Fruit fly (Drosophila melanogaster) whole organism, wandering third instar larva: Measurements from ENCODE around the gene Hrd3.

Experiments
- Abd-B ChIP-seq: fragments of >200 bp; optimal IDR thresholded peaks from 2 replicates; lab custom pipeline; 2017; ENCODE audit warnings: missing biosample characterization, missing genetic modification characterization
- Rel ChIP-seq, 2 experiments: fragments of 200-800 bp; sonication (Bioruptor generic) in 1 of 2; optimal IDR thresholded peaks; 2 replicates in 1 of 2; 3 replicates in 1 of 2; lab custom pipeline; 2016 to 2019; ENCODE audit warnings: mild to moderate bottlenecking in 2 of 2, missing biosample characterization in 2 of 2, missing genetic modification characterization in 2 of 2, moderate library complexity in 1 of 2
- dmrt93B ChIP-seq: fragments of 200-800 bp; sonication (Bioruptor generic); optimal IDR thresholded peaks from 2 replicates; lab custom pipeline; 2018; ENCODE audit warnings: missing biosample characterization, mild to moderate bottlenecking, missing genetic modification characterization
- foxo ChIP-seq, 2 experiments: fragments of 200-800 bp; sonication (Bioruptor generic); optimal IDR thresholded peaks; 2 replicates in 1 of 2; 3 replicates in 1 of 2; lab custom pipeline; 2016 to 2017; ENCODE audit warnings: missing biosample characterization in 2 of 2, missing genetic modification characterization in 2 of 2
- fru ChIP-seq: fragments of 200-800 bp; sonication (Bioruptor generic); optimal IDR thresholded peaks from 3 replicates; lab custom pipeline; 2016; ENCODE audit warnings: missing biosample characterization, mild to moderate bottlenecking, missing genetic modification characterization
- h ChIP-seq: fragments of 200-800 bp; sonication (Bioruptor generic); optimal IDR thresholded peaks from 3 replicates; lab custom pipeline; 2016; ENCODE audit warnings: missing biosample characterization, mild to moderate bottlenecking, missing genetic modification characterization
- pan ChIP-seq: fragments of >200 bp; optimal IDR thresholded peaks from 2 replicates; lab custom pipeline; 2017
- rgr ChIP-seq: fragments of 200-800 bp; sonication (Bioruptor generic); optimal IDR thresholded peaks from 3 replicates; lab custom pipeline; 2016; ENCODE audit warnings: missing biosample characterization, mild to moderate bottlenecking, missing genetic modification characterization

dm6 chr3R:23789584-23789983 lies 31.2 kb upstream of the Hrd3 start:
- TF ChIP-seq dmrt93B (GFP tag; lab: Kevin White, UChicago) (no peak), rgr (GFP tag; lab: Kevin White, UChicago) (no peak), foxo (GFP tag; optimal IDR thresholded peaks at IDR 0.05; lab: Kevin White, UChicago) (no peak), Rel (GFP tag; optimal IDR thresholded peaks at IDR 0.05; lab: Kevin White, UChicago) (no peak), Rel (tag; optimal IDR thresholded peaks at IDR 0.05; lab: Kevin White, UChicago) (peak; percentile 52), Abd-B (GFP tag; lab: Kevin White, UChicago) (no peak), h (no peak), pan (lab: Kevin White, UChicago) (no peak), fru (GFP tag; lab: Kevin White, UChicago) (no peak)
